Fruit fly (Drosophila melanogaster) whole organism, embryonic: ENCODE results near the gene Sar1.
A peak's percentile ranks its signal among the peaks of the same experiment; 100 is the strongest.

Experiments
- Antp ChIP-seq: fragments of 200-800 bp; sonication (Bioruptor generic); optimal IDR thresholded peaks from 3 replicates; lab custom pipeline; 2016; ENCODE audit warnings: missing biosample characterization, missing genetic modification characterization
- Atf3 ChIP-seq: fragments of 200-800 bp; sonication (Bioruptor generic); optimal IDR thresholded peaks from 3 replicates; lab custom pipeline; 2016; ENCODE audit warnings: missing biosample characterization, missing genetic modification characterization
- CG10147 ChIP-seq: fragments of 200-800 bp; sonication (Bioruptor generic); optimal IDR thresholded peaks from 2 replicates; lab custom pipeline; 2019; ENCODE audit warnings: missing biosample characterization, mild to moderate bottlenecking, missing genetic modification characterization, moderate library complexity
- CG12236 ChIP-seq: fragments of 200-800 bp; sonication (Bioruptor generic); optimal IDR thresholded peaks from 2 replicates; lab custom pipeline; 2016; ENCODE audit warnings: missing biosample characterization, missing genetic modification characterization
- CG16813 ChIP-seq: fragments of 200-800 bp; sonication (Bioruptor generic); IDR thresholded peaks from 3 replicates; pipeline ENCODE4 v1.3.6; 2022; ENCODE audit warnings: missing biosample characterization, missing genetic modification characterization; ENCODE audit not compliant: partially characterized antibody
- CG17186 ChIP-seq: fragments of 200-800 bp; sonication (Bioruptor generic); optimal IDR thresholded peaks from 3 replicates; lab custom pipeline; 2017; ENCODE audit warnings: missing biosample characterization, missing genetic modification reagents, missing genetic modification characterization
- CG17385 ChIP-seq: fragments of 200-800 bp; sonication (Bioruptor generic); optimal IDR thresholded peaks from 3 replicates; lab custom pipeline; 2018; ENCODE audit warnings: missing biosample characterization, mild to moderate bottlenecking, missing genetic modification characterization
- CG17829 ChIP-seq: fragments of 200-800 bp; optimal IDR thresholded peaks from 2 replicates; lab custom pipeline; 2019; ENCODE audit warnings: missing biosample characterization, mild to moderate bottlenecking, missing genetic modification characterization, moderate library complexity
- CG1792 ChIP-seq: fragments of 200-800 bp; sonication (Bioruptor generic); optimal IDR thresholded peaks from 2 replicates; lab custom pipeline; 2016; ENCODE audit warnings: missing biosample characterization, missing genetic modification characterization
- CG2116 ChIP-seq: fragments of 200-800 bp; sonication (Bioruptor generic); optimal IDR thresholded peaks from 3 replicates; lab custom pipeline; 2018; ENCODE audit warnings: missing biosample characterization, mild to moderate bottlenecking, missing genetic modification characterization
- CG2712 ChIP-seq: fragments of 200-800 bp; optimal IDR thresholded peaks from 3 replicates; lab custom pipeline; 2019; ENCODE audit warnings: missing biosample characterization, mild to moderate bottlenecking, missing genetic modification characterization, moderate library complexity
- CG30431 ChIP-seq: fragments of 200-800 bp; sonication (Bioruptor generic); optimal IDR thresholded peaks from 2 replicates; lab custom pipeline; 2017; ENCODE audit warnings: missing biosample characterization, missing genetic modification characterization
- CG3163 ChIP-seq: fragments of 200-800 bp; sonication (Bioruptor generic); optimal IDR thresholded peaks from 3 replicates; lab custom pipeline; 2016; ENCODE audit warnings: missing biosample characterization, missing genetic modification characterization
- CG32767 ChIP-seq: fragments of 200-800 bp; sonication (Bioruptor generic); IDR thresholded peaks from 2 replicates; pipeline ENCODE4 v1.3.6; 2022; ENCODE audit warnings: missing biosample characterization, missing genetic modification characterization
- CG34376 ChIP-seq: fragments of 200-800 bp; sonication (Bioruptor generic); optimal IDR thresholded peaks from 2 replicates; lab custom pipeline; 2018; ENCODE audit warnings: missing biosample characterization, mild to moderate bottlenecking, missing genetic modification characterization
- CG3847 ChIP-seq: fragments of 200-800 bp; sonication (Bioruptor generic); IDR thresholded peaks from 2 replicates; pipeline ENCODE4 v1.3.6; 2022; ENCODE audit warnings: missing biosample characterization, missing genetic modification characterization
- CG7372 ChIP-seq: fragments of 200-800 bp; sonication (Bioruptor generic); IDR thresholded peaks from 2 replicates; pipeline ENCODE4 v1.3.6; 2022; ENCODE audit warnings: missing biosample characterization, missing genetic modification characterization
- CG8924 ChIP-seq: fragments of 200-800 bp; optimal IDR thresholded peaks from 3 replicates; lab custom pipeline; 2019; ENCODE audit warnings: missing biosample characterization, mild to moderate bottlenecking, missing genetic modification characterization, moderate library complexity
- CG8944 ChIP-seq: fragments of 200-800 bp; sonication (Bioruptor generic); optimal IDR thresholded peaks from 3 replicates; lab custom pipeline; 2016; ENCODE audit warnings: missing biosample characterization, missing genetic modification characterization
- CG9609 ChIP-seq: fragments of 200-800 bp; sonication (Bioruptor generic); optimal IDR thresholded peaks from 3 replicates; lab custom pipeline; 2016; ENCODE audit warnings: missing biosample characterization, missing genetic modification characterization
- CkIIα-i1 ChIP-seq: fragments of 200-800 bp; sonication (Bioruptor generic); IDR thresholded peaks from 2 replicates; pipeline ENCODE4 v1.3.6; 2022; ENCODE audit warnings: missing biosample characterization, missing genetic modification characterization
- Dip3 ChIP-seq: fragments of 200-800 bp; sonication (Bioruptor generic); optimal IDR thresholded peaks from 3 replicates; lab custom pipeline; 2016; ENCODE audit warnings: missing biosample characterization, missing genetic modification characterization
- Hr78 ChIP-seq, 2 experiments: fragments of 200-800 bp in 1 of 2; fragments of >200 bp in 1 of 2; sonication (Bioruptor generic) in 1 of 2; optimal IDR thresholded peaks; 2 replicates each; lab custom pipeline; 2017 to 2019; ENCODE audit warnings: missing biosample characterization in 2 of 2, missing genetic modification characterization in 2 of 2, mild to moderate bottlenecking in 1 of 2, moderate library complexity in 1 of 2
- Jarid2 ChIP-seq: fragments of 200-800 bp; sonication (Bioruptor generic); optimal IDR thresholded peaks from 3 replicates; lab custom pipeline; 2017; ENCODE audit warnings: mild to moderate bottlenecking, missing biosample characterization, missing genetic modification reagents, missing genetic modification characterization
- NFAT ChIP-seq: fragments of 200-800 bp; sonication (Bioruptor generic); IDR thresholded peaks from 2 replicates; pipeline ENCODE4 v1.3.6; 2022; ENCODE audit warnings: missing biosample characterization, missing genetic modification characterization
- PHDP ChIP-seq: fragments of 200-800 bp; sonication (Bioruptor generic); optimal IDR thresholded peaks from 3 replicates; lab custom pipeline; 2018; ENCODE audit warnings: missing biosample characterization, mild to moderate bottlenecking, missing genetic modification characterization, moderate library complexity
- Sry-β ChIP-seq: fragments of 200-800 bp; sonication (Bioruptor generic); optimal IDR thresholded peaks from 2 replicates; lab custom pipeline; 2018; ENCODE audit warnings: missing biosample characterization, mild to moderate bottlenecking, missing genetic modification characterization, moderate library complexity
- Stat92E ChIP-seq, 3 experiments: fragments of >200 bp in 2 of 3; fragments of 200-800 bp in 1 of 3; sonication (Bioruptor generic) in 1 of 3; optimal IDR thresholded peaks; 2 replicates each; lab custom pipeline; 2017 to 2019; ENCODE audit warnings: missing biosample characterization in 3 of 3, missing genetic modification characterization in 3 of 3, mild to moderate bottlenecking in 1 of 3, moderate library complexity in 1 of 3
- ap ChIP-seq: fragments of 200-800 bp; sonication (Bioruptor generic); IDR thresholded peaks from 2 replicates; pipeline ENCODE4 v1.3.6; 2022; ENCODE audit warnings: missing biosample characterization, missing genetic modification characterization
- bcd ChIP-seq: fragments of 200-800 bp; sonication (Bioruptor generic); optimal IDR thresholded peaks from 2 replicates; lab custom pipeline; 2017; ENCODE audit warnings: missing biosample characterization, mild to moderate bottlenecking, missing genetic modification characterization
- cato ChIP-seq: fragments of 200-800 bp; sonication (Bioruptor generic); optimal IDR thresholded peaks from 2 replicates; lab custom pipeline; 2016; ENCODE audit warnings: missing biosample characterization, missing genetic modification characterization, borderline replicate concordance
- crc ChIP-seq: fragments of 200-800 bp; sonication (Bioruptor generic); optimal IDR thresholded peaks from 2 replicates; lab custom pipeline; 2016; ENCODE audit warnings: missing biosample characterization, missing genetic modification characterization
- dpn ChIP-seq, 2 experiments: fragments of 200-800 bp; sonication (Bioruptor generic); optimal IDR thresholded peaks; 3 replicates each; lab custom pipeline; 2016; ENCODE audit warnings: missing biosample characterization in 2 of 2, missing genetic modification characterization in 2 of 2
- fd96Cb ChIP-seq: fragments of 200-800 bp; sonication (Bioruptor generic); optimal IDR thresholded peaks from 2 replicates; lab custom pipeline; 2018; ENCODE audit warnings: missing biosample characterization, mild to moderate bottlenecking, missing genetic modification characterization, moderate library complexity
- fu2 ChIP-seq: fragments of 200-800 bp; sonication (Bioruptor generic); optimal IDR thresholded peaks from 2 replicates; lab custom pipeline; 2016; ENCODE audit warnings: missing biosample characterization, missing genetic modification characterization
- gfzf ChIP-seq: fragments of 200-800 bp; sonication (Bioruptor generic); optimal IDR thresholded peaks from 2 replicates; lab custom pipeline; 2016; ENCODE audit warnings: missing biosample characterization, mild to moderate bottlenecking, missing genetic modification characterization, moderate library complexity
- grn ChIP-seq: fragments of 200-800 bp; sonication (Bioruptor generic); optimal IDR thresholded peaks from 3 replicates; lab custom pipeline; 2017; ENCODE audit warnings: missing biosample characterization, missing genetic modification characterization
- gro ChIP-seq: fragments of 200-800 bp; sonication (Bioruptor generic); optimal IDR thresholded peaks from 2 replicates; lab custom pipeline; 2016; ENCODE audit warnings: missing biosample characterization, missing genetic modification characterization
- gt ChIP-seq: fragments of 200-800 bp; sonication (Bioruptor generic); IDR thresholded peaks from 2 replicates; pipeline ENCODE4 v1.3.6; 2022; ENCODE audit warnings: missing biosample characterization, missing genetic modification characterization
- hb ChIP-seq: fragments of 200-800 bp; sonication (Bioruptor generic); IDR thresholded peaks from 3 replicates; pipeline ENCODE4 v1.3.6; 2022; ENCODE audit warnings: missing biosample characterization, missing genetic modification characterization; ENCODE audit not compliant: partially characterized antibody
- lilli ChIP-seq: fragments of 200-800 bp; sonication (Bioruptor generic); optimal IDR thresholded peaks from 3 replicates; lab custom pipeline; 2016; ENCODE audit warnings: missing biosample characterization, missing genetic modification characterization
- odd ChIP-seq: fragments of 200-800 bp; sonication (Bioruptor generic); optimal IDR thresholded peaks from 2 replicates; lab custom pipeline; 2017; ENCODE audit warnings: missing biosample characterization, mild to moderate bottlenecking, missing genetic modification characterization
- sima ChIP-seq: fragments of 200-800 bp; sonication (Bioruptor generic); optimal IDR thresholded peaks from 2 replicates; lab custom pipeline; 2016; ENCODE audit warnings: missing biosample characterization, missing genetic modification characterization
- sna ChIP-seq: fragments of 200-800 bp; sonication (Bioruptor generic); IDR thresholded peaks from 2 replicates; pipeline ENCODE4 v1.3.6; 2022; ENCODE audit warnings: missing biosample characterization, missing genetic modification characterization; ENCODE audit not compliant: partially characterized antibody
- ssp ChIP-seq: fragments of 200-800 bp; sonication (Bioruptor generic); IDR thresholded peaks from 2 replicates; pipeline ENCODE4 v1.3.6; 2022; ENCODE audit warnings: missing biosample characterization, missing genetic modification characterization
- tgo ChIP-seq: fragments of 200-800 bp; sonication (Bioruptor generic); IDR thresholded peaks from 3 replicates; pipeline ENCODE4 v1.3.6; 2022; ENCODE audit warnings: missing biosample characterization, missing genetic modification characterization
- twi ChIP-seq: fragments of 200-800 bp; optimal IDR thresholded peaks from 2 replicates; lab custom pipeline; 2019; ENCODE audit warnings: missing biosample characterization, mild to moderate bottlenecking, missing genetic modification characterization, moderate library complexity
- wor ChIP-seq: fragments of 200-800 bp; sonication (Bioruptor generic); IDR thresholded peaks from 2 replicates; pipeline ENCODE4 v1.3.6; 2022; ENCODE audit warnings: missing biosample characterization, missing genetic modification characterization

Sar1 gene

dm6 chr3R:22356464-22357410 is at the start of gene Sar1 (continued):
- TF ChIP-seq hb (GFP tag; lab: Robert Waterston, UW) (peak; percentile 85), Atf3 (no peak), CG2116 (peak; percentile 83), CG17385 (GFP tag; lab: Kevin White, UChicago) (no peak), CG12236 (GFP tag; lab: Kevin White, UChicago) (no peak), grn (GFP tag; lab: Kevin White, UChicago) (peak; percentile 6), NFAT (GFP tag; lab: Robert Waterston, UW) (peak; percentile 61), gt (no peak), gro (GFP tag; lab: Kevin White, UChicago) (peak; percentile 81), CG16813 (GFP tag; lab: Robert Waterston, UW) (peak; percentile 93), Jarid2 (GFP tag; lab: Kevin White, UChicago) (no peak), Dip3 (GFP tag; lab: Kevin White, UChicago) (peak; percentile 3), lilli (GFP tag; lab: Kevin White, UChicago) (peak; percentile 42), odd (GFP tag; lab: Kevin White, UChicago) (peak; percentile 35), Hr78 (GFP tag; optimal IDR thresholded peaks at IDR 0.05; lab: Kevin White, UChicago) (no peak), sna (peak; percentile 95), twi (tag; lab: Kevin White, UChicago) (no peak), CG34376 (GFP tag; lab: Kevin White, UChicago) (peak; percentile 20), ap (GFP tag; lab: Robert Waterston, UW) (no peak), sima (GFP tag; lab: Kevin White, UChicago) (no peak), gfzf (GFP tag; lab: Kevin White, UChicago) (peak; percentile 99), crc (no peak), CG17186 (GFP tag; lab: Kevin White, UChicago) (peak; percentile 64), ssp (no peak), PHDP (tag; lab: Kevin White, UChicago) (no peak), Antp (GFP tag; lab: Kevin White, UChicago) (peak; percentile 33), CG8924 (tag; lab: Kevin White, UChicago) (peak; percentile 22), CG17829 (peak; percentile 50), CG10147 (GFP tag; lab: Kevin White, UChicago) (no peak), Stat92E (GFP tag; optimal IDR thresholded peaks at IDR 0.05; lab: Kevin White, UChicago) (peak in 1 of 3 experiments; percentile 90), dpn (GFP tag; optimal IDR thresholded peaks at IDR 0.05; lab: Kevin White, UChicago) (peak; percentile 19 to 55), CG8944 (peak; percentile 43), CG32767 (GFP tag; lab: Robert Waterston, UW) (no peak), bcd (GFP tag; lab: Kevin White, UChicago) (peak; percentile 29), CG3847 (peak; percentile 99), CG3163 (GFP tag; lab: Kevin White, UChicago) (peak; percentile 60), CkIIα-i1 (GFP tag; lab: Robert Waterston, UW) (no peak), fd96Cb (tag; lab: Kevin White, UChicago) (no peak), CG9609 (GFP tag; lab: Kevin White, UChicago) (peak; percentile 41), cato (GFP tag; lab: Kevin White, UChicago) (no peak), fu2 (peak; percentile 51), Sry-β (GFP tag; lab: Kevin White, UChicago) (no peak), CG30431 (GFP tag; lab: Kevin White, UChicago) (no peak), wor (no peak), CG2712 (tag; lab: Kevin White, UChicago) (peak; percentile 68), CG7372 (GFP tag; lab: Robert Waterston, UW) (no peak), CG1792 (GFP tag; lab: Kevin White, UChicago) (peak; percentile 35), tgo (no peak)
